Fruit fly (Drosophila melanogaster) S2 (cell line): ENCODE measurements around the gene Jon99Ci.
"Not testable (repeated sequence)": the region's sequence is repeated elsewhere in the genome, so short reads cannot be mapped to it uniquely, and the experiment has no call there.

ENCODE experiments used
- CG8478 ChIP-seq: fragments of >200 bp; optimal IDR thresholded peaks from 2 replicates; lab custom pipeline; 2018
- CTCF ChIP-seq, 2 experiments: fragments of >200 bp; optimal IDR thresholded peaks; 2 replicates each; lab custom pipeline; 2018

DNA sequence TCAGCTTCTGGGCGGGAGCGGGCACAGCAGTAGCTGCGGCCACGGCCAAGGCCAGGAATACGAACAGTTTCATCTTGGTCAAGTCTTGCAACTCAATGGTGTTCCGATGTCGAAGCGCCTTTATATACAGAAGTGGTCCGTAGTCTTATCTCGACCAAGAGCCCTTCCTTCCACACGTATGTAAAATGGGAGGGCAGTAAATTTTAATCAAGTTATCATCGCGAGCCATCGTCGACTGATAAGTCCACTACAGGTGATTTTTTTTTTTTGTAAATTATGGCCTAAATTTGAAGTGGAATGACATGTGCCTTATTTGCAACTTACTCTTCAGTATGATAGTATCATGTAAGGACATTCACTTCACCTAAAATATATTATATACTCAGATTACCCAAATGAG is 1.5 kb downstream of the Jon99Ci start, which contains the start of gene Jon99Cii:
- not testable (repeated sequence) for TF ChIP-seq CG8478; CTCF (optimal IDR thresholded peaks at IDR 0.05; lab: Kevin White, UChicago)
